Fruit fly (Drosophila melanogaster) whole organism, embryonic: ENCODE results near the gene anchor.

ENCODE experiments used
- B-H2 ChIP-seq: fragments of 200-800 bp; sonication (Bioruptor generic); optimal IDR thresholded peaks from 2 replicates; lab custom pipeline; 2018; ENCODE audit warnings: missing biosample characterization, mild to moderate bottlenecking, missing genetic modification characterization
- Bgb ChIP-seq: fragments of 200-800 bp; sonication (Bioruptor generic); IDR thresholded peaks from 2 replicates; pipeline ENCODE4 v1.3.6; 2022; ENCODE audit warnings: missing biosample characterization, missing genetic modification characterization; ENCODE audit not compliant: partially characterized antibody
- BtbVII ChIP-seq: fragments of 200-800 bp; sonication (Bioruptor generic); optimal IDR thresholded peaks from 3 replicates; lab custom pipeline; 2017; ENCODE audit warnings: missing biosample characterization, mild to moderate bottlenecking, missing genetic modification characterization
- CG11456 ChIP-seq: fragments of 200-800 bp; sonication (Bioruptor generic); IDR thresholded peaks from 3 replicates; pipeline ENCODE4 v1.3.6; 2022; ENCODE audit warnings: missing biosample characterization, missing genetic modification characterization
- CG12155 ChIP-seq: fragments of 200-800 bp; sonication (Bioruptor generic); optimal IDR thresholded peaks from 3 replicates; lab custom pipeline; 2016; ENCODE audit warnings: missing biosample characterization, missing genetic modification characterization
- CG13287 ChIP-seq: fragments of 200-800 bp; sonication (Bioruptor generic); IDR thresholded peaks from 2 replicates; pipeline ENCODE4 v1.3.6; 2022; ENCODE audit warnings: missing biosample characterization, missing genetic modification characterization; ENCODE audit not compliant: partially characterized antibody
- CG17328 ChIP-seq: fragments of 200-800 bp; sonication (Bioruptor generic); IDR thresholded peaks from 2 replicates; pipeline ENCODE4 v1.3.6; 2022; ENCODE audit warnings: missing biosample characterization, missing genetic modification characterization
- CG1792 ChIP-seq: fragments of 200-800 bp; sonication (Bioruptor generic); optimal IDR thresholded peaks from 2 replicates; lab custom pipeline; 2016; ENCODE audit warnings: missing biosample characterization, missing genetic modification characterization
- CG18764 ChIP-seq: fragments of 200-800 bp; sonication (Bioruptor generic); optimal IDR thresholded peaks from 3 replicates; lab custom pipeline; 2016; ENCODE audit warnings: missing biosample characterization, missing genetic modification characterization
- CG3163 ChIP-seq: fragments of 200-800 bp; sonication (Bioruptor generic); optimal IDR thresholded peaks from 3 replicates; lab custom pipeline; 2016; ENCODE audit warnings: missing biosample characterization, missing genetic modification characterization
- CG34224 ChIP-seq: fragments of 200-800 bp; sonication (Bioruptor generic); IDR thresholded peaks from 3 replicates; pipeline ENCODE4 v1.3.6; 2022; ENCODE audit warnings: missing biosample characterization, missing genetic modification characterization; ENCODE audit not compliant: partially characterized antibody
- CG42726 ChIP-seq: fragments of 200-800 bp; sonication (Bioruptor generic); IDR thresholded peaks from 2 replicates; pipeline ENCODE4 v1.3.6; 2022; ENCODE audit warnings: missing biosample characterization, missing genetic modification characterization; ENCODE audit not compliant: partially characterized antibody
- CG4360 ChIP-seq: fragments of 200-800 bp; sonication (Bioruptor generic); IDR thresholded peaks from 2 replicates; pipeline ENCODE4 v1.3.6; 2022; ENCODE audit warnings: missing biosample characterization, missing genetic modification characterization
- CG43689 ChIP-seq: fragments of 200-800 bp; sonication (Bioruptor generic); IDR thresholded peaks from 2 replicates; pipeline ENCODE4 v1.3.6; 2022; ENCODE audit warnings: missing biosample characterization, missing genetic modification characterization
- CG4404 ChIP-seq: fragments of 200-800 bp; sonication (Bioruptor generic); IDR thresholded peaks from 2 replicates; pipeline ENCODE4 v1.3.6; 2022; ENCODE audit warnings: missing biosample characterization, missing genetic modification characterization
- CG4424 ChIP-seq: fragments of 200-800 bp; sonication (Bioruptor generic); optimal IDR thresholded peaks from 3 replicates; lab custom pipeline; 2016; ENCODE audit warnings: missing biosample characterization, missing genetic modification characterization
- CG6791 ChIP-seq: fragments of 200-800 bp; sonication (Bioruptor generic); IDR thresholded peaks from 3 replicates; pipeline ENCODE4 v1.3.6; 2022; ENCODE audit warnings: missing biosample characterization, missing genetic modification characterization; ENCODE audit not compliant: partially characterized antibody
- CG6813 ChIP-seq: fragments of 200-800 bp; sonication (Bioruptor generic); optimal IDR thresholded peaks from 2 replicates; lab custom pipeline; 2017; ENCODE audit warnings: missing biosample characterization, missing genetic modification characterization, mild to moderate bottlenecking, moderate library complexity, missing genetic modification reagents
- CG6854 ChIP-seq: fragments of 200-800 bp; sonication (Bioruptor generic); optimal IDR thresholded peaks from 3 replicates; lab custom pipeline; 2017; ENCODE audit warnings: missing biosample characterization, mild to moderate bottlenecking, missing genetic modification characterization
- CG8089 ChIP-seq: fragments of 200-800 bp; sonication (Bioruptor generic); optimal IDR thresholded peaks from 3 replicates; lab custom pipeline; 2016; ENCODE audit warnings: missing biosample characterization, missing genetic modification characterization
- CG9609 ChIP-seq: fragments of 200-800 bp; sonication (Bioruptor generic); optimal IDR thresholded peaks from 3 replicates; lab custom pipeline; 2016; ENCODE audit warnings: missing biosample characterization, missing genetic modification characterization
- CG9797 ChIP-seq: fragments of 200-800 bp; sonication (Bioruptor generic); optimal IDR thresholded peaks from 3 replicates; lab custom pipeline; 2018; ENCODE audit warnings: missing biosample characterization, mild to moderate bottlenecking, missing genetic modification characterization
- D ChIP-seq, 2 experiments: fragments of 200-800 bp in 1 of 2; fragments of >200 bp in 1 of 2; sonication (Bioruptor generic) in 1 of 2; optimal IDR thresholded peaks; 2 replicates in 1 of 2; 3 replicates in 1 of 2; lab custom pipeline; 2017; ENCODE audit warnings: mild to moderate bottlenecking in 1 of 2, missing biosample characterization in 1 of 2, missing genetic modification characterization in 1 of 2, missing genetic modification reagents in 1 of 2
- Dip3 ChIP-seq: fragments of 200-800 bp; sonication (Bioruptor generic); optimal IDR thresholded peaks from 3 replicates; lab custom pipeline; 2016; ENCODE audit warnings: missing biosample characterization, missing genetic modification characterization
- Fer3 ChIP-seq: fragments of 200-800 bp; sonication (Bioruptor generic); optimal IDR thresholded peaks from 2 replicates; lab custom pipeline; 2018; ENCODE audit warnings: missing biosample characterization, mild to moderate bottlenecking, missing genetic modification characterization, moderate library complexity
- Hmx ChIP-seq: fragments of 200-800 bp; sonication (Bioruptor generic); optimal IDR thresholded peaks from 2 replicates; lab custom pipeline; 2016; ENCODE audit warnings: missing biosample characterization, missing genetic modification characterization
- Med ChIP-seq: fragments of 200-800 bp; sonication (Bioruptor generic); peaks from one replicate; lab custom pipeline; 2016; ENCODE audit warnings: missing biosample characterization, missing genetic modification characterization, mild to moderate bottlenecking, inconsistent platforms, moderate library complexity
- Mrtf ChIP-seq: fragments of 200-800 bp; sonication (Bioruptor generic); IDR thresholded peaks from 3 replicates; pipeline ENCODE4 v1.3.6; 2022; ENCODE audit warnings: missing biosample characterization, missing genetic modification characterization
- NC2α ChIP-seq: fragments of 200-800 bp; sonication (Bioruptor generic); optimal IDR thresholded peaks from 2 replicates; lab custom pipeline; 2016; ENCODE audit warnings: missing biosample characterization, missing genetic modification characterization
- Poxn ChIP-seq: fragments of 200-800 bp; sonication (Bioruptor generic); IDR thresholded peaks from 2 replicates; pipeline ENCODE4 v1.3.6; 2022; ENCODE audit warnings: missing biosample characterization, missing genetic modification characterization
- abd-A ChIP-seq: fragments of 200-800 bp; sonication (Bioruptor generic); optimal IDR thresholded peaks from 3 replicates; lab custom pipeline; 2019; ENCODE audit warnings: missing biosample characterization, mild to moderate bottlenecking, missing genetic modification characterization, moderate library complexity
- ac ChIP-seq: fragments of 200-800 bp; sonication (Bioruptor generic); optimal IDR thresholded peaks from 3 replicates; lab custom pipeline; 2017; ENCODE audit warnings: missing biosample characterization, mild to moderate bottlenecking, missing genetic modification characterization
- ase ChIP-seq: fragments of 200-800 bp; sonication (Bioruptor generic); IDR thresholded peaks from 3 replicates; pipeline ENCODE4 v1.3.6; 2022; ENCODE audit warnings: missing biosample characterization, missing genetic modification characterization
- bowl ChIP-seq: fragments of 200-800 bp; sonication (Bioruptor generic); IDR thresholded peaks from 2 replicates; pipeline ENCODE4 v1.3.6; 2022; ENCODE audit warnings: missing biosample characterization, missing genetic modification characterization
- chif ChIP-seq, 2 experiments: fragments of 200-800 bp; sonication (Bioruptor generic); optimal IDR thresholded peaks; 3 replicates each; lab custom pipeline; 2016; ENCODE audit warnings: missing biosample characterization in 2 of 2, missing genetic modification characterization in 2 of 2
- crol ChIP-seq: fragments of 200-800 bp; sonication (Bioruptor generic); IDR thresholded peaks from 2 replicates; pipeline ENCODE4 v1.3.6; 2022; ENCODE audit warnings: missing biosample characterization, missing genetic modification characterization
- dan ChIP-seq: fragments of 200-800 bp; sonication (Bioruptor generic); IDR thresholded peaks from 2 replicates; pipeline ENCODE4 v1.3.6; 2022; ENCODE audit warnings: missing biosample characterization, missing genetic modification characterization
- dmrt99B ChIP-seq: fragments of 200-800 bp; sonication (Bioruptor generic); optimal IDR thresholded peaks from 2 replicates; lab custom pipeline; 2018; ENCODE audit warnings: missing biosample characterization, mild to moderate bottlenecking, missing genetic modification characterization, moderate library complexity
- ems ChIP-seq: fragments of 200-800 bp; sonication (Bioruptor generic); optimal IDR thresholded peaks from 3 replicates; lab custom pipeline; 2016; ENCODE audit warnings: missing biosample characterization, missing genetic modification characterization
- gcm2 ChIP-seq: fragments of 200-800 bp; sonication (Bioruptor generic); optimal IDR thresholded peaks from 2 replicates; lab custom pipeline; 2016; ENCODE audit warnings: missing biosample characterization, missing genetic modification characterization
- gem ChIP-seq: fragments of 200-800 bp; sonication (Bioruptor generic); optimal IDR thresholded peaks from 2 replicates; lab custom pipeline; 2019; ENCODE audit warnings: missing biosample characterization, mild to moderate bottlenecking, missing genetic modification characterization, moderate library complexity
- gsb ChIP-seq: fragments of 200-800 bp; sonication (Bioruptor generic); IDR thresholded peaks from 2 replicates; pipeline ENCODE4 v1.3.6; 2022; ENCODE audit warnings: missing biosample characterization, missing genetic modification characterization
- nau ChIP-seq: fragments of 200-800 bp; sonication (Bioruptor generic); optimal IDR thresholded peaks from 3 replicates; lab custom pipeline; 2017; ENCODE audit warnings: missing biosample characterization, mild to moderate bottlenecking, missing genetic modification characterization, missing genetic modification reagents
- odd ChIP-seq: fragments of 200-800 bp; sonication (Bioruptor generic); optimal IDR thresholded peaks from 2 replicates; lab custom pipeline; 2017; ENCODE audit warnings: missing biosample characterization, mild to moderate bottlenecking, missing genetic modification characterization
- row ChIP-seq: fragments of 200-800 bp; sonication (Bioruptor generic); IDR thresholded peaks from 3 replicates; pipeline ENCODE4 v1.3.6; 2022; ENCODE audit warnings: missing biosample characterization, missing genetic modification characterization
- ssp ChIP-seq: fragments of 200-800 bp; sonication (Bioruptor generic); IDR thresholded peaks from 2 replicates; pipeline ENCODE4 v1.3.6; 2022; ENCODE audit warnings: missing biosample characterization, missing genetic modification characterization
- toy ChIP-seq: fragments of 200-800 bp; sonication (Bioruptor generic); IDR thresholded peaks from 2 replicates; pipeline ENCODE4 v1.3.6; 2022; ENCODE audit warnings: missing biosample characterization, missing genetic modification characterization
- vvl ChIP-seq: fragments of 200-800 bp; sonication (Bioruptor generic); IDR thresholded peaks from 2 replicates; pipeline ENCODE4 v1.3.6; 2022; ENCODE audit warnings: missing biosample characterization, missing genetic modification characterization
- wor ChIP-seq: fragments of 200-800 bp; sonication (Bioruptor generic); IDR thresholded peaks from 2 replicates; pipeline ENCODE4 v1.3.6; 2022; ENCODE audit warnings: missing biosample characterization, missing genetic modification characterization

anchor gene

dm6 chr3L:17590455-17591216 is 31.0 kb upstream of the anchor start (continued):
- peak; percentile 6; the same call in 1 of the 2 replicates for TF ChIP-seq bowl (GFP tag; lab: Robert Waterston, UW)
- TF ChIP-seq CG3163 (GFP tag; lab: Kevin White, UChicago): no peak
- TF ChIP-seq CG8089 (GFP tag; lab: Kevin White, UChicago): no peak
- peak; percentile 53 for TF ChIP-seq gem (tag; lab: Kevin White, UChicago)
- TF ChIP-seq ase (GFP tag; lab: Robert Waterston, UW): no peak
- TF ChIP-seq gcm2 (GFP tag; lab: Kevin White, UChicago): no peak
- no peak for TF ChIP-seq BtbVII
- TF ChIP-seq vvl (GFP tag; lab: Robert Waterston, UW): peak; percentile 40; the same call in 1 of the 2 replicates
- no peak for TF ChIP-seq nau (GFP tag; lab: Kevin White, UChicago)
- TF ChIP-seq CG13287 (GFP tag; lab: Robert Waterston, UW): peak; percentile 44; the same call in 1 of the 2 replicates
- no peak for TF ChIP-seq ac (GFP tag; lab: Kevin White, UChicago)
- no peak for TF ChIP-seq dan (GFP tag; lab: Robert Waterston, UW)
- TF ChIP-seq CG12155 (GFP tag; lab: Kevin White, UChicago): peak; percentile 37
- TF ChIP-seq Poxn (GFP tag; lab: Robert Waterston, UW): no peak
- no peak for TF ChIP-seq CG4424
- no peak for TF ChIP-seq dmrt99B (tag; lab: Kevin White, UChicago)
- TF ChIP-seq ssp (GFP tag; lab: Robert Waterston, UW): no peak
- TF ChIP-seq CG9797 (GFP tag; lab: Kevin White, UChicago): no peak
- TF ChIP-seq NC2α (GFP tag; lab: Kevin White, UChicago): no peak
- TF ChIP-seq Fer3: no peak
- no peak for TF ChIP-seq wor (GFP tag; lab: Robert Waterston, UW)
- no peak for TF ChIP-seq CG6813 (GFP tag; lab: Kevin White, UChicago)
- TF ChIP-seq odd (GFP tag; lab: Kevin White, UChicago): no peak
- TF ChIP-seq CG1792 (GFP tag; lab: Kevin White, UChicago): no peak
- TF ChIP-seq Mrtf (GFP tag; lab: Robert Waterston, UW): no peak
- TF ChIP-seq Hmx (GFP tag; lab: Kevin White, UChicago): no peak
- TF ChIP-seq chif (GFP tag; optimal IDR thresholded peaks at IDR 0.05; lab: Kevin White, UChicago): no peak
- TF ChIP-seq CG4404 (GFP tag; lab: Robert Waterston, UW): no peak
- TF ChIP-seq CG18764 (GFP tag; lab: Kevin White, UChicago): no peak
- no peak for TF ChIP-seq ems (GFP tag; lab: Kevin White, UChicago)
- TF ChIP-seq row (GFP tag; lab: Robert Waterston, UW): peak; percentile 17; the same call in 1 of the 3 replicates
- no peak for TF ChIP-seq B-H2 (GFP tag; lab: Kevin White, UChicago)
- TF ChIP-seq CG17328 (GFP tag; lab: Robert Waterston, UW): no peak

- TF ChIP-seq CG34224 (GFP tag; lab: Robert Waterston, UW) (no peak), CG42726 (GFP tag; lab: Robert Waterston, UW) (no peak), CG43689 (GFP tag; lab: Robert Waterston, UW) (no peak)
Observed at dm6 chr3L:17591217-17591467, 30.5 kb upstream of the anchor start.

dm6 chr3L:17593174-17593573 is 28.4 kb upstream of the anchor start:
- TF ChIP-seq CG4360 (GFP tag; lab: Robert Waterston, UW) (peak; percentile 71), Med (GFP tag; lab: Kevin White, UChicago) (no peak), crol (GFP tag; lab: Robert Waterston, UW) (0 out of 2 replicates have a peak, but pooled peaks have one; percentile 26), CG11456 (GFP tag; lab: Robert Waterston, UW) (0 out of 3 replicates have a peak, but pooled peaks have one; percentile 9), toy (GFP tag; lab: Robert Waterston, UW) (no peak), gsb (GFP tag; lab: Robert Waterston, UW) (no peak), CG9609 (GFP tag; lab: Kevin White, UChicago) (no peak), Dip3 (GFP tag; lab: Kevin White, UChicago) (no peak), abd-A (tag; lab: Kevin White, UChicago) (no peak), CG6854 (no peak), CG6791 (GFP tag; lab: Robert Waterston, UW) (0 out of 3 replicates have a peak, but pooled peaks have one; percentile 14), D (optimal IDR thresholded peaks at IDR 0.05; lab: Kevin White, UChicago) (no peak), D (GFP tag; optimal IDR thresholded peaks at IDR 0.05; lab: Kevin White, UChicago) (no peak), Bgb (GFP tag; lab: Robert Waterston, UW) (no peak)
